Fruit fly (Drosophila melanogaster): ENCODE results near the gene CG6951.

CG6951 gene

dm6 chr3L:20209092-20209491 lies 32.0 kb upstream of the CG6951 start:
- no peak for TF ChIP-seq CTCF (optimal IDR thresholded peaks at IDR 0.05)
- TF ChIP-seq CG8478 (optimal IDR thresholded peaks at IDR 0.05), result no peak

dm6 chr3L:20209896-20210295 lies 31.2 kb upstream of the CG6951 start:
- no peak for TF ChIP-seq CTCF (optimal IDR thresholded peaks at IDR 0.05)
- TF ChIP-seq CG8478 (optimal IDR thresholded peaks at IDR 0.05), result no peak

dm6 chr3L:20212022-20212421 lies 29.0 kb upstream of the CG6951 start, which contains the start of gene CG7017:
TSS of gene CG7017 (minus strand) at chr3L:20212122.
- no peak for TF ChIP-seq CG8478 (optimal IDR thresholded peaks at IDR 0.05)
- no peak for TF ChIP-seq CTCF (optimal IDR thresholded peaks at IDR 0.05)

DNA sequence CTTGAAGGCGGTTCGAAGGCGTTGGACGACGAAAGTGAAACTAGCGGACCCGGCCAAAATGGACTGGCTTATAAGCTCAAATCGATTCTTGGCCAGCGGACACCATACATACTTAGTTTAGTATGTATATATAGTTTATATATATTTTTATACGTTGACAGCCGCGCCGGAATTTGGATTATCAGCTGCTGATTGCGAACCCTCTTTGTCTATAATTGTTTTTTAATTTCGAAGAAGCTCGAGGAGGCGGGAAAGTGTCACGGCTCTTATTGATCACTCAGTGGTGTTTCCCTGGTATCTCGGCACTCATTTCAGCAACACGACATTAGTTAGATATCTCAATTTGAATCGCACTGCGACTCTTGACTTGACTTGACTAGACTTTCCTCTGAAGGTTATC lies 20.7 kb upstream of the CG6951 start, which contains the start of gene CG6933:
CG6933 (minus strand) TSS at position 47 of the 400 bp plus-strand sequence.
- TF ChIP-seq CG8478 (optimal IDR thresholded peaks at IDR 0.05), result no peak
- TF ChIP-seq CTCF (optimal IDR thresholded peaks at IDR 0.05), result no peak

dm6 chr3L:20220918-20221317 lies 20.1 kb upstream of the CG6951 start:
- TF ChIP-seq CG8478 (optimal IDR thresholded peaks at IDR 0.05) (no peak), CTCF (optimal IDR thresholded peaks at IDR 0.05) (no peak)

dm6 chr3L:20221412-20221864 lies 19.6 kb upstream of the CG6951 start, which contains the start of gene CG17145:
TSS of gene CG17145 (plus strand) at chr3L:20221814.
- TF ChIP-seq CTCF (optimal IDR thresholded peaks at IDR 0.05) (no peak), CG8478 (optimal IDR thresholded peaks at IDR 0.05) (no peak)

dm6 chr3L:20222617-20223016 lies 18.4 kb upstream of the CG6951 start:
- TF ChIP-seq CTCF (optimal IDR thresholded peaks at IDR 0.05) (no peak), CG8478 (optimal IDR thresholded peaks at IDR 0.05) (no peak)

dm6 chr3L:20223398-20223951 lies 17.6 kb upstream of the CG6951 start, which contains the start of gene CG17147:
TSS of gene CG17147 (plus strand) at chr3L:20223932.
- TF ChIP-seq CG8478 (optimal IDR thresholded peaks at IDR 0.05) (no peak), CTCF (optimal IDR thresholded peaks at IDR 0.05) (no peak)

DNA sequence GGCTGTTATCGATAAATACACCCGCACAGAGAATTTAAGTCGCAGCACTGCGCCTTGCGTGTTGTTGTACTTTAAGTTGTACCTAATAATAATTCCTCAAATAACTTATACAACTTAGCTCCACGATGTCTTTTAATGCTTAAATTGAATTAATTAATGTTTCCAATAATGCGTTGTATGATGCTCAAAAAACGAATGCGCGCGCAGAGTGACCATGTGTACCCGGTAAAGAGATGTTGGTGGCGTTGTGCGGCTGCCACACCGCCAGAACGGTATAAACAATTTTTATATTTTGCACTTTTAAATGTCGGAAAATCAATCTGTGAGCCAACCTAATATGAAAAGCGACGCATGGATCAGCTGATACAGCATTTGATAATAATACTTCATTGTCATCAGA lies 14.9 kb upstream of the CG6951 start:
- TF ChIP-seq CG8478 (optimal IDR thresholded peaks at IDR 0.05), result no peak
- no peak for TF ChIP-seq CTCF (optimal IDR thresholded peaks at IDR 0.05)

- TF ChIP-seq CTCF (optimal IDR thresholded peaks at IDR 0.05), result no peak
- TF ChIP-seq CG8478 (optimal IDR thresholded peaks at IDR 0.05), result no peak
Measured at dm6 chr3L:20230178-20230775, 10.8 kb upstream of the CG6951 start.

- TF ChIP-seq CG8478 (optimal IDR thresholded peaks at IDR 0.05) (no peak), CTCF (optimal IDR thresholded peaks at IDR 0.05) (no peak)
Measured at dm6 chr3L:20231369-20231768, 9.7 kb upstream of the CG6951 start, which contains the start of gene CG13813. TSS of gene CG13813 (plus strand) at chr3L:20231669.

- TF ChIP-seq CTCF (optimal IDR thresholded peaks at IDR 0.05) (no peak), CG8478 (optimal IDR thresholded peaks at IDR 0.05) (no peak)
Measured at dm6 chr3L:20237167-20237566, 3.9 kb upstream of the CG6951 start.

- TF ChIP-seq CTCF (optimal IDR thresholded peaks at IDR 0.05), result no peak
- no peak for TF ChIP-seq CG8478 (optimal IDR thresholded peaks at IDR 0.05)
Measured at dm6 chr3L:20240753-20241152, 314 bp upstream of the CG6951 start, which contains the start of gene Clc. TSS of gene Clc (plus strand) at chr3L:20241053.

DNA sequence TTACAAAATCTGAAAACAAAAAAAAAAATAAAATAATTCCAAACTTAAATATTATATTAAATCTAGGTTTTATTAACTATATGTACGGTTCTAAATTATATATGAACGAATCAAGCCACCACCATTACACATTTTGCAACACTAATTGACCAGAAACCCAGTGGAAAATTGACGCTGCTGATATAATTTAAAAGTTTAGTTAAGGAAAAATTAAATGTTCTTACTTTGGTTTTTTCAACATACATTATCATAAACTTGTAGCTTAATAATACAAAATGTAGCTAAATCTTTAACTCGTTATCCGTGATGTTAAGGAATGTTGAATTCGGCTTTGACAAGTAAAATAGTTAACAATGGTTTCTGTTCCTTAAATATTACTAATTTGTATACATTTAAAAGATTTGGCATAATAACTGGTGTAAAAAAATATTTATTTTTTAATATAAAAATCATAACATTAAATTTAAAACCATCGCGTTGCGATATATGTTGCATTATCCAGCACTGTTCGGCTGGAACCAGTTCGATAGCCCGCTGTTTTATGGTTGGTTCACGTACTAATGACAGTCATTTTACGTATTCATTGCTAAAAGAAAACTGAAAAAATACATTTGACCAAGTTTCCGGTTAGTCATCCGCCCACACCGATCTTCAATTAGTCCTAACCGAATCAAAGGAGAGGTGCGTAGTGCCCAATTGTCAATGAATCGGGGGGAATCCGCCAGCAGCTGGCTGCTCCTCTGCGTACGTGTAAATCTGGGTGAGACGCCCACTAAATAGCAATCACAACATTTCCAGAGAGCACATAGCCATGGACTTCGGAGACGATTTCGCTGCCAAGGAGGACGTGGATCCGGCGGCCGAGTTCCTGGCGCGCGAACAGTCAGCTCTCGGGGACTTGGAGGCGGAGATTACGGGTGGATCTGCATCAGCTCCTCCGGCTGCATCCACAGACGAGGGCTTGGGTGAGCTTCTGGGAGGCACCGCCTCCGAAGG lies 1.2 kb downstream of the CG6951 start:
- TF ChIP-seq CTCF (optimal IDR thresholded peaks at IDR 0.05), result no peak
- TF ChIP-seq CG8478 (optimal IDR thresholded peaks at IDR 0.05), result no peak

DNA sequence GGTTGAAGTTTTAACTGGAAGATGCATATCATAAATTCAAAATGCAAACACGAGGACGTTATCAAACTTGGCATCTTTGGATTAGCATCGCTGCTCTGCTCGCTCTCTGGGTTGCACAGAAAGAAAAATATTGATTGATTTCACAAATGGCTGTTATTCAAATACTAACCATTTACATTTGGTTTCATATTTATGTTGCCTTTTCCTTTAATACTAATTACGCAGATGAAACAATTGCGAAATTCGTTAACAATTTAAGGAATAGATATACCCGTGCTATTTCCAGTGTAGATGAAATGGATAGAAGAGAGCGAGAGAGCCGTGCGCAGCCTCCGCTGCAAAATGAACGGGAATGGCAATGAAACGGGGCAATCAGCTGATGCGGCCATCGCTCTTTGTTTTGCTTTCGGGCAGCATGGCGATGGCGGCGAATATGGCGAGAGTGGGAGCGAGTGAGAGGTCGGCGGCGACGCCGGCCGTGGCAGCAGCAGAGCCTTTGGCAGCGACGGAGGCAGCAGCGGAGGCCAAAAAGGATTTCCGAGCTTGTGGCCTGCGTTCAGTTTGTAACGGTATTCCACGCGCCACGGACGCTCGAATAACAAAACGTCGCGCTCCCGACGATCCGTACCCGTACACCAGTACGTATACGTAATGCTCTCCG lies 6.6 kb downstream of the CG6951 start, which contains the start of gene rdgC:
rdgC (plus strand) TSS at position 568 of the 661 bp plus-strand sequence.
- TF ChIP-seq CTCF (optimal IDR thresholded peaks at IDR 0.05), result no peak
- no peak for TF ChIP-seq CG8478 (optimal IDR thresholded peaks at IDR 0.05)

Measured in S2 (cell line).